Worm (Caenorhabditis elegans): Measurements from ENCODE around the gene T01D1.4.

DNA sequence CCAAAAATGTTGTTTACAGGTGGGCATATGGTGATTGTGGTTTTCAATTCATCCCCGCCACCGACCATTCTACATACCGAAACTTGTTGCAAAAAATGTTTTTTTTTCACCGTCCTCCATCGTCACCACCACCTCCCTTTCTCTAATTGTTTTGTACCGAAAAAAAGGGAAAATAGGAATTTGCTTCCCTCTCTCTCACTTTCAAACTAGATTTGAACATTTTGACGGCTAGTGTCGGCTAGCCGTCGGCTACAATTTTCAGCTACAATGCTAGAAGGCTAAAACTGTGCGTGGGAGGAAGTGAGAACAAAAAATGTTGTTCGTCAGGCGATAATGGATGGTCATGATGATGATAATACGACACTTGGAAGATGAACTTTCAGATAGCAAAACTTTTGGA, 747 bp downstream of the T01D1.4 start:
- TF ChIP-seq ZK546.5 (tag; optimal IDR thresholded peaks at IDR 0.05) (no peak), fos-1 (tag; optimal IDR thresholded peaks at IDR 0.05) (no peak), ceh-82 (tag; optimal IDR thresholded peaks at IDR 0.05) (no peak), unc-62 (GFP tag; optimal IDR thresholded peaks at IDR 0.05) (no peak), ztf-11 (tag; optimal IDR thresholded peaks at IDR 0.05) (no peak)
